Fruit fly (Drosophila melanogaster) whole organism, wandering third instar larva: ENCODE measurements around the gene CG43332.
A peak's percentile ranks its signal among the peaks of the same experiment; 100 is the strongest.

Experiments used
- Abd-B ChIP-seq: fragments of >200 bp; optimal IDR thresholded peaks from 2 replicates; lab custom pipeline; 2017; ENCODE audit warnings: missing biosample characterization, missing genetic modification characterization
- CG32264 ChIP-seq: fragments of 200-800 bp; sonication (Bioruptor generic); optimal IDR thresholded peaks from 2 replicates; lab custom pipeline; 2016; ENCODE audit warnings: missing biosample characterization, missing genetic modification characterization
- CG9705 ChIP-seq: fragments of 200-800 bp; sonication (Bioruptor generic); optimal IDR thresholded peaks from 2 replicates; lab custom pipeline; 2018; ENCODE audit warnings: missing biosample characterization, mild to moderate bottlenecking, missing genetic modification characterization
- CrebA ChIP-seq: fragments of 200-800 bp; sonication (Bioruptor generic); optimal IDR thresholded peaks from 2 replicates; lab custom pipeline; 2016; ENCODE audit warnings: missing biosample characterization, mild to moderate bottlenecking, missing genetic modification characterization, borderline replicate concordance
- Dif ChIP-seq: fragments of 200-275, 200-300 bp; sonication (Bioruptor generic); optimal IDR thresholded peaks from 2 replicates; lab custom pipeline; 2018; ENCODE audit warnings: missing biosample characterization, missing genetic modification characterization; ENCODE audit not compliant: partially characterized antibody
- GATAd ChIP-seq: sonication (Bioruptor generic); optimal IDR thresholded peaks from 2 replicates; lab custom pipeline; 2016; ENCODE audit warnings: missing biosample characterization, missing genetic modification characterization
- HLH106 ChIP-seq: fragments of 200-800 bp; optimal IDR thresholded peaks from 3 replicates; lab custom pipeline; 2019; ENCODE audit warnings: missing biosample characterization, mild to moderate bottlenecking, missing genetic modification characterization, moderate library complexity
- Hnf4 ChIP-seq: fragments of 200-800 bp; sonication (Bioruptor generic); optimal IDR thresholded peaks from 2 replicates; lab custom pipeline; 2016; ENCODE audit warnings: missing biosample characterization, mild to moderate bottlenecking, missing genetic modification characterization
- Hr83 ChIP-seq: fragments of 200-300 bp; sonication (Bioruptor generic); optimal IDR thresholded peaks from 2 replicates; lab custom pipeline; 2016; ENCODE audit warnings: missing biosample characterization, mild to moderate bottlenecking, missing genetic modification characterization, moderate library complexity; ENCODE audit not compliant: poor library complexity, severe bottlenecking
- Jra ChIP-seq: sonication (Bioruptor generic); optimal IDR thresholded peaks from 2 replicates; lab custom pipeline; 2016; ENCODE audit warnings: missing biosample characterization, missing genetic modification characterization
- Mio ChIP-seq: sonication (Bioruptor generic); optimal IDR thresholded peaks from 2 replicates; lab custom pipeline; 2016; ENCODE audit warnings: missing biosample characterization, missing genetic modification characterization
- Myc ChIP-seq: fragments of >200 bp; optimal IDR thresholded peaks from 2 replicates; lab custom pipeline; 2017
- N ChIP-seq: fragments of >200 bp; optimal IDR thresholded peaks from 2 replicates; lab custom pipeline; 2018; ENCODE audit warnings: missing biosample characterization, missing external identifiers, missing genetic modification characterization
- OdsH ChIP-seq: fragments of 200-800 bp; sonication (Bioruptor generic); optimal IDR thresholded peaks from 2 replicates; lab custom pipeline; 2016; ENCODE audit warnings: missing biosample characterization, mild to moderate bottlenecking, missing genetic modification characterization
- Rel ChIP-seq, 2 experiments: fragments of 200-800 bp; sonication (Bioruptor generic) in 1 of 2; optimal IDR thresholded peaks; 2 replicates in 1 of 2; 3 replicates in 1 of 2; lab custom pipeline; 2016 to 2019; ENCODE audit warnings: mild to moderate bottlenecking in 2 of 2, missing biosample characterization in 2 of 2, missing genetic modification characterization in 2 of 2, moderate library complexity in 1 of 2
- Sp1 ChIP-seq: fragments of 200-800 bp; sonication (Bioruptor generic); optimal IDR thresholded peaks from 3 replicates; lab custom pipeline; 2019; ENCODE audit warnings: missing biosample characterization, mild to moderate bottlenecking, missing genetic modification characterization, moderate library complexity
- Vsx2 ChIP-seq: fragments of 200-300, 225-300 bp; sonication (Bioruptor generic); optimal IDR thresholded peaks from 2 replicates; lab custom pipeline; 2018; ENCODE audit warnings: missing biosample characterization, missing genetic modification characterization; ENCODE audit not compliant: partially characterized antibody
- br ChIP-seq: fragments of 200-800 bp; sonication (Bioruptor generic); optimal IDR thresholded peaks from 2 replicates; lab custom pipeline; 2016; ENCODE audit warnings: missing biosample characterization, missing genetic modification characterization
- dl ChIP-seq, 2 experiments: fragments of 175-275, 200-275 bp in 1 of 2; fragments of 200-275 bp in 1 of 2; sonication (Bioruptor generic); optimal IDR thresholded peaks; lab custom pipeline; 2018; ENCODE audit warnings: mild to moderate bottlenecking in 2 of 2, missing biosample characterization in 2 of 2, missing genetic modification characterization in 2 of 2, moderate library complexity in 2 of 2; ENCODE audit not compliant: partially characterized antibody in 2 of 2, insufficient read depth in 1 of 2
- dsf ChIP-seq: sonication (Bioruptor generic); optimal IDR thresholded peaks from 2 replicates; lab custom pipeline; 2016; ENCODE audit warnings: missing biosample characterization, missing genetic modification characterization, borderline replicate concordance
- ey ChIP-seq: fragments of 200-800 bp; sonication (Bioruptor generic); optimal IDR thresholded peaks from 2 replicates; lab custom pipeline; 2016; ENCODE audit warnings: missing biosample characterization, missing genetic modification characterization
- foxo ChIP-seq, 2 experiments: fragments of 200-800 bp; sonication (Bioruptor generic); optimal IDR thresholded peaks; 2 replicates in 1 of 2; 3 replicates in 1 of 2; lab custom pipeline; 2016 to 2017; ENCODE audit warnings: missing biosample characterization in 2 of 2, missing genetic modification characterization in 2 of 2
- fru ChIP-seq: fragments of 200-800 bp; sonication (Bioruptor generic); optimal IDR thresholded peaks from 3 replicates; lab custom pipeline; 2016; ENCODE audit warnings: missing biosample characterization, mild to moderate bottlenecking, missing genetic modification characterization
- jim ChIP-seq: fragments of 175-275, 200-325 bp; sonication (Bioruptor generic); optimal IDR thresholded peaks from 2 replicates; lab custom pipeline; 2016; ENCODE audit warnings: missing biosample characterization, mild to moderate bottlenecking, missing genetic modification characterization
- lola ChIP-seq: fragments of >200 bp; optimal IDR thresholded peaks from 2 replicates; lab custom pipeline; 2017; ENCODE audit warnings: missing biosample characterization, missing genetic modification characterization
- pan ChIP-seq: fragments of >200 bp; optimal IDR thresholded peaks from 2 replicates; lab custom pipeline; 2017
- sage ChIP-seq: fragments of 200-800 bp; sonication (Bioruptor generic); optimal IDR thresholded peaks from 2 replicates; lab custom pipeline; 2016; ENCODE audit warnings: missing biosample characterization, mild to moderate bottlenecking, missing genetic modification characterization
- sv ChIP-seq: fragments of 200-800 bp; sonication (Bioruptor generic); optimal IDR thresholded peaks from 3 replicates; lab custom pipeline; 2016; ENCODE audit warnings: missing biosample characterization, missing genetic modification characterization
- tai ChIP-seq: sonication (Bioruptor generic); optimal IDR thresholded peaks from 2 replicates; lab custom pipeline; 2016; ENCODE audit warnings: missing biosample characterization, missing genetic modification characterization
- woc ChIP-seq: sonication (Bioruptor generic); optimal IDR thresholded peaks from 2 replicates; lab custom pipeline; 2016; ENCODE audit warnings: missing biosample characterization, mild to moderate bottlenecking, missing genetic modification characterization

CG43332 gene

DNA sequence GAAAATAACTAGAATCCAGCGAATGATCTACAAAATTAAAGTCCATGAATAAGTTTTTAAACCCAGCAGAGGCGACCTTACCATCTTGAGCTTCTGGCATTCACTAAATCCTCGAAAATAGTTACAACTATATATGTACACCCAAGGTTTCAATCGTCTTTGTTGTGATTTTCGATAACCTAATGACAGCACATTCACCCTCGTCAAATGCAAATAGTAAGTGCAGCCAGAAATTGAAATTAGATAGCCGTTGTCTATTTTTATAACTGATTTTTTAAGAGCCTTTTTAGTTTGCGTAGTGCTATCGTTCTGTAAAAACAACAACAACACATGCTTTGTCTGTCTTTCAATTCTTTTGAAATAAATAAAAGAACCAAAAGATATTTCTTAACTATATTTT is at the start of gene CG43332:
Gene CG43332 (minus strand): TSS at position 101 of the 400 bp plus-strand sequence.
- TF ChIP-seq Jra, result no peak
- TF ChIP-seq CrebA, result no peak
- TF ChIP-seq GATAd (GFP tag; lab: Kevin White, UChicago), result no peak
- no peak for TF ChIP-seq sv (GFP tag; lab: Kevin White, UChicago)
- no peak for TF ChIP-seq Mio (GFP tag; lab: Kevin White, UChicago)

DNA sequence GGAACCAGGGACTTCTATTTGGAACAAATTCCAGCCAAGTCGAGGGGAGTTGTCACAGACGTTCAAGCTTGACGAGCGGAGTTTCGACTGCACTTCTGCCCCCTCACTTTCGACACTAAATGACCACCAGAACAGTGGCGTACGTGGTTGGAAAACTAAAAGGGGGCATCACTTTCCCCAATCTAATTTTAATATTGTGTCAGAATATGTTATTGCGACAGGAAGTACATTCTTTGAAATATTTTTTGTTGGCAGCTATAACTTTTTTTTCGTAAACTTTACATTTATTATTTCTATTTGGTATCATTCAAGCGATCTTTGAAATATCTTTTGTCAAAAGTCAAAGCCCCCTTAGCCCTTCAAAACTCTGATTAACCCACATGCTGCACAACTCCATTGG is 49.7 kb upstream of the CG43332 start:
- TF ChIP-seq jim (no peak), br (GFP tag; lab: Kevin White, UChicago) (no peak), tai (peak; percentile 5), ey (peak; percentile 5)

DNA sequence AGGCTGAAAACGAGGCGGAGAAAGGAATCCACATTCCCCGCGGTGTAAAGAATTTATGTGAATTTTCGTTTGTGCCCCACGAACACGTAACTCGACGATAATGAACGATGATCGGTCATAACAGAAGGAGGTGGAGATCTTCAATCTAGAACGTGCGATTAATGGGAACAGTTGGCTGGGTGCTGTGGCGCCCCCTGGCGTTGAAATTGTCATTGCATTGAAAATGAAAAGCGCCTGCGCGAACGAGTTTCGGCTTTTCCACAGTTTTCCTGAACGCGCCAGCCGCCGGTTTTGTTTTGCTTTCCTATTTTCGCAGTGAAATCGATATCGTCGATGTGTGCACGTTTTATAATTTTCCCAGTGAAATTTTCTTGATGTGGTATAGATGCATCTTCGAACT is 48.3 kb upstream of the CG43332 start:
- no peak for TF ChIP-seq Sp1 (GFP tag; lab: Kevin White, UChicago)
- no peak for TF ChIP-seq ey
- no peak for TF ChIP-seq tai
- no peak for TF ChIP-seq Hr83 (GFP tag; lab: Kevin White, UChicago)
- TF ChIP-seq Dif (GFP tag; lab: Kevin White, UChicago), result no peak
- no peak for TF ChIP-seq pan (lab: Kevin White, UChicago)
- TF ChIP-seq Vsx2 (GFP tag; lab: Kevin White, UChicago), result no peak
- no peak for TF ChIP-seq br (GFP tag; lab: Kevin White, UChicago)
- no peak for TF ChIP-seq sv (GFP tag; lab: Kevin White, UChicago)
- no peak for TF ChIP-seq Abd-B (GFP tag; lab: Kevin White, UChicago)
- TF ChIP-seq woc (GFP tag; lab: Kevin White, UChicago), result no peak
- TF ChIP-seq lola, result no peak
- no peak for TF ChIP-seq CG32264 (GFP tag; lab: Kevin White, UChicago)

DNA sequence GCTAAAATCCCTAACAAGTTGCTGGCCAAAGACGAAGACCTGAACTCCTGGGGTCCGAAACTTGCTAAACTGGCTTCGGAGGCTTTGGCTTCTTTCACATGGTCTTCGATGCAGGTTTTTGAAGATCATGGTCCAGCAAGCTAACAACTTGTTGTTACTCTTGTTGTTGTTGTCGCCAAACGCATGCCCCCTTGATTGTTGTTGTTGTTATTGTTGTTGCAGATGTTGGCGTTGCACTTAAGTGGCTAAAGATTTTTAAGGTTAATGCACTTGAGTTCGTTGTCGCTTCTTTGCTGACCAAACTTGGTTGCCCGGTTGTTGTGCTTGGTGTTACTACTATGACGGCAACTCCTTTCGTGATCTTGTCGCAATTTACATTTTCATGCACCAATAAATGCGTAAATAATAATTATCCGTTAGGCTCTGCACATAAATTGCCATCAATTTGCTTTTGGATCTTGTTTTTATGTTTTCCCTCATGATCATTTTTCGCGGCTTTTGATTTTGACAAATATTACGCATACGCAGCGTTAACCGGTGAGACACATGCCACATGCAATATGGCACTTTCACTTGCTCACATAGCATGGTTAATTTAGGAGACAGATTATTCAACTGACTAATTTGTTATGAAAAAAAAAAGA is 44.7 kb upstream of the CG43332 start:
- TF ChIP-seq foxo (GFP tag; optimal IDR thresholded peaks at IDR 0.05; lab: Kevin White, UChicago), result no peak
- TF ChIP-seq CrebA, result peak; percentile 24
- peak in 1 of 2 experiments; percentile 13 for TF ChIP-seq dl (GFP tag; optimal IDR thresholded peaks at IDR 0.05; lab: Kevin White, UChicago; ENCODE audit: insufficient read depth in 1 of 2, partially characterized antibody in 2 of 2)
- TF ChIP-seq OdsH (GFP tag; lab: Kevin White, UChicago), result no peak
- no peak for TF ChIP-seq Jra
- TF ChIP-seq ey, result no peak
- peak; percentile 82 for TF ChIP-seq Vsx2 (GFP tag; lab: Kevin White, UChicago)
- no peak for TF ChIP-seq br (GFP tag; lab: Kevin White, UChicago)
- TF ChIP-seq Abd-B (GFP tag; lab: Kevin White, UChicago), result no peak
- no peak for TF ChIP-seq dsf
- TF ChIP-seq sv (GFP tag; lab: Kevin White, UChicago), result no peak
- peak; percentile 62 for TF ChIP-seq Dif (GFP tag; lab: Kevin White, UChicago)
- no peak for TF ChIP-seq tai

DNA sequence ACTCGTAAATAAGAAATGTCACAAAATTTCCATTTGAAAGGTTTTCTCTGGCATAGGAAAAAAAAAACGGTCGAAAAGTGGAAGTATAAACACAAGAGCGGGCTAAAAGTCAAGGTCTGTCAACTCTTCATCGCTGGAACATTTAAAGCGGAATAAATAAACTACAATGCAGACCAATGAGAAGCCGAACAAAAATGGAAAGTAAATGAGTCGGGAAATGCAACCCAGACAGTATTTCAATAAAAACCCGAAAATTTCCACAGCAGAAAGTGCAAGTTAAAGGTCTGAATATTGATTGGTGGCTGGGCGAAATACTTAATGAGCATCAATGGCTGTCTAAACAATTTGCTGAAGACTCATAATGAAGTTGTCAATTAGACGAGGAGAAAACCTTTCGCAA is 44.1 kb upstream of the CG43332 start:
- TF ChIP-seq dl (GFP tag; optimal IDR thresholded peaks at IDR 0.05; lab: Kevin White, UChicago; ENCODE audit: insufficient read depth in 1 of 2, partially characterized antibody in 2 of 2), result no peak
- TF ChIP-seq Abd-B (GFP tag; lab: Kevin White, UChicago), result no peak
- no peak for TF ChIP-seq CG9705 (GFP tag; lab: Kevin White, UChicago)
- no peak for TF ChIP-seq GATAd (GFP tag; lab: Kevin White, UChicago)
- TF ChIP-seq HLH106 (tag; lab: Kevin White, UChicago), result no peak
- no peak for TF ChIP-seq Sp1 (GFP tag; lab: Kevin White, UChicago)
- TF ChIP-seq sage (GFP tag; lab: Kevin White, UChicago), result no peak
- TF ChIP-seq Mio (GFP tag; lab: Kevin White, UChicago), result no peak
- no peak for TF ChIP-seq Hnf4 (GFP tag; lab: Kevin White, UChicago)
- TF ChIP-seq, all 38 proteins: peak for 0

DNA sequence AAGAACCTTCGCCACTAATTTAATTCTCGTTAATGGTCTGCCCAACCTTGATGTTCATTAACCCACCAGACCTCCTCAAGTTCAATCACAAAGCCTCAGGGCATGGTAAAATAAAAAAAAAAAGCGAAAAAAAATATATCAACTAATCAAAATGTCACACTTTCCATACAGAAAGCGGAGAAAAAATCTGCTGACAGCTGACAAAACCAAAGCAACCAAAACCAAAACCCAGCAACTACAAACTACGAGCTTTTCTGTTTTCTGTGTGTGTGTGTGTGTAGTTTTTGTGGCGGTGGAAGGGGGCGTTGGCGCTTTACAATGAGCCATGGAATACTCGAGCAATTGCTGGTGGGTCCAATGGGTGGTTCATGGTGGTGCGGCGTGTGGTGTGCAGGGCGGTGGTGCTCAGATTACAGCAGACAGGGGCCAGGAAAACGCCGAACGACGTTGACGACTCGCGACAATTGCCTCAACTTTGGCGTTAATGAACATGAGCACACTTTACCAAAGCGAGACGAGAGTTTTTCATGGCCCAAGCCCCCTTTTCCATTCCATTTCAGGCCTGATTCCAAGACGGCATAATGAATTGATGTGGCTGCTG is 40.9 kb upstream of the CG43332 start:
- TF ChIP-seq Myc (no peak), Rel (GFP tag; optimal IDR thresholded peaks at IDR 0.05; lab: Kevin White, UChicago) (no peak), Rel (tag; optimal IDR thresholded peaks at IDR 0.05; lab: Kevin White, UChicago) (no peak), CG9705 (GFP tag; lab: Kevin White, UChicago) (no peak), Dif (GFP tag; lab: Kevin White, UChicago) (no peak), br (GFP tag; lab: Kevin White, UChicago) (no peak), woc (GFP tag; lab: Kevin White, UChicago) (no peak), N (no peak), CrebA (no peak), GATAd (GFP tag; lab: Kevin White, UChicago) (no peak), lola (no peak), jim (no peak), fru (no peak)
